Worm (Caenorhabditis elegans) whole organism, midembryonic: ENCODE results near the gene Y57A10A.14.

Experiments used
- cog-1 ChIP-seq: sonication (generic microtip); optimal IDR thresholded peaks from 2 replicates; lab custom pipeline; 2016; ENCODE audit warnings: missing genetic modification characterization, missing compliant biosample characterization
- flt-1 ChIP-seq: fragments of 200-800 bp; sonication (Bioruptor generic); IDR thresholded peaks from 2 replicates; pipeline ENCODE4 v1.3.6; 2022; ENCODE audit warnings: missing genetic modification characterization, missing compliant biosample characterization
- klf-2 ChIP-seq: fragments of 200-800 bp; sonication (Bioruptor generic); conservative IDR thresholded peaks from 2 replicates; pipeline ENCODE4 v1.3.6; 2022; ENCODE audit warnings: missing genetic modification reagents, missing genetic modification characterization, missing compliant biosample characterization
- med-1 ChIP-seq: sonication (generic microtip); optimal IDR thresholded peaks from 2 replicates; lab custom pipeline; 2017; ENCODE audit warnings: missing genetic modification characterization, mild to moderate bottlenecking, missing compliant biosample characterization, antibody characterized with exemption, missing genetic modification reagents; ENCODE audit not compliant: insufficient read depth

DNA sequence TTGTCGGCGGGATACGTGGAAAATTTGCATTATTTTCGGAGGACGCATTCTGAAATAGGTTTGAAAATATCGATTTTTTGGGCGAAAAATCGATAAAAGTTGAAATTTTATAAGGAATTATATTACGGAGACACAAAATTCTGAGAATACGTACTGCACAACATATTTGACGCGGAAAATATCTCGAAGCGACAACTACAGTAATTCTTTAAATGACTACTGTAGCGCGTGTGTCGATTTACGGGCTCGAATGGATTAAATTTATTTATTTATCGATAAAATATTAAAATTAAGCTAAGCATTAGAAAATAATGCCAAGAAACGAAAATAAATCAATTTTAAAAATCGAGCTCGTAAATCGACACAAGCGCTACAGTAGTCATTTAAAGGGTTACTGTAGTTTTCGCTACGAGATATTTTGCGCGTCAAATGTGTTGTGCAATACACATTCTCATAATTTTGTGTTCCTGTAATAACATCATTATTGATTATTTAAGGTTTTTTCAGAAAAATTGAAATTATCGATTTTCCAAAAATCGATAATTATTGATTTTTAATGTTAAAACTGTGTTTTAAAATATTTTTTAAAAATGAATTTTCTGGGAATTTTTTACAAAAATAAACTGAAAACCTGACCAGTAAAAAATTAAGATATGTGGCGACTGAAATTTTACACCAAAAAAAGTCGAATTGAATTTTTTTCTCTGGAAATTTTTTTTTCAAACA, 14.3 kb downstream of the Y57A10A.14 start, which contains the start of gene polg-1:
- TF ChIP-seq klf-2 (GFP tag; lab: Robert Waterston, UW) (0 out of 2 replicates have a peak, but pooled peaks have one; percentile 21), flt-1 (GFP tag; lab: Robert Waterston, UW) (no peak), med-1 (GFP tag; lab: Kevin White, UChicago) (no peak), cog-1 (tag; lab: Kevin White, UChicago) (no peak)
